Worm (Caenorhabditis elegans) whole organism, L4 larva: ENCODE measurements around the gene vit-6.

Experiments
- F10B5.3 ChIP-seq: sonication (generic microtip); optimal IDR thresholded peaks from 2 replicates; lab custom pipeline; 2016; ENCODE audit warnings: mild to moderate bottlenecking, missing genetic modification characterization, missing compliant biosample characterization
- T20F7.1 ChIP-seq: fragments of 200-800 bp; sonication (Bioruptor generic); optimal IDR thresholded peaks from 2 replicates; lab custom pipeline; 2018; ENCODE audit warnings: mild to moderate bottlenecking, missing genetic modification characterization, missing compliant biosample characterization
- T26A8.4 ChIP-seq: fragments of 200-800 bp; sonication (Bioruptor generic); IDR thresholded peaks from 2 replicates; pipeline ENCODE4 v1.3.6; 2022; ENCODE audit warnings: missing genetic modification characterization, missing compliant biosample characterization
- ZK546.5 ChIP-seq, 2 experiments: sonication (generic microtip); optimal IDR thresholded peaks; 2 replicates each; lab custom pipeline; 2017; ENCODE audit warnings: missing biosample characterization in 2 of 2, missing genetic modification characterization in 2 of 2
- aha-1 ChIP-seq: fragments of 150-350 bp; peaks from one replicate; lab custom pipeline; 2014; ENCODE audit warnings: missing biosample characterization, missing genetic modification characterization
- arid-1 ChIP-seq: fragments of 200-800 bp; sonication (Bioruptor generic); conservative IDR thresholded peaks from 2 replicates; pipeline ENCODE4 v1.3.6; 2022; ENCODE audit warnings: missing genetic modification reagents, missing genetic modification characterization, missing compliant biosample characterization
- attf-4 ChIP-seq: sonication (generic microtip); optimal IDR thresholded peaks from 3 replicates; lab custom pipeline; 2017; ENCODE audit warnings: missing biosample characterization, missing genetic modification characterization
- ceh-20 ChIP-seq: fragments of 200-800 bp; sonication (Bioruptor generic); IDR thresholded peaks from 2 replicates; pipeline ENCODE4 v1.3.6; 2022; ENCODE audit warnings: missing genetic modification reagents, missing genetic modification characterization, missing compliant biosample characterization
- ceh-82 ChIP-seq: sonication (generic microtip); optimal IDR thresholded peaks from 2 replicates; lab custom pipeline; 2017; ENCODE audit warnings: missing biosample characterization, missing genetic modification characterization
- daf-12 ChIP-seq: fragments of 150-350 bp; optimal IDR thresholded peaks from 2 replicates; lab custom pipeline; 2014; ENCODE audit warnings: missing biosample characterization, missing genetic modification reagents, missing genetic modification characterization
- daf-16 ChIP-seq, 3 experiments: sonication (generic microtip); optimal IDR thresholded peaks; 2 replicates each; lab custom pipeline; 2016 to 2017; ENCODE audit warnings: missing genetic modification characterization in 3 of 3, missing genetic modification reagents in 3 of 3, mild to moderate bottlenecking in 2 of 3, missing compliant biosample characterization in 2 of 3, missing biosample characterization in 1 of 3, moderate library complexity in 1 of 3
- dpl-1 ChIP-seq: fragments of 150-350 bp; optimal IDR thresholded peaks from 2 replicates; lab custom pipeline; 2014; ENCODE audit warnings: missing biosample characterization, missing genetic modification reagents, missing genetic modification characterization
- duxl-1 ChIP-seq: sonication (generic microtip); optimal IDR thresholded peaks from 2 replicates; lab custom pipeline; 2016; ENCODE audit warnings: mild to moderate bottlenecking, missing genetic modification characterization, moderate library complexity, missing compliant biosample characterization; ENCODE audit not compliant: poor library complexity
- dve-1 ChIP-seq: sonication (generic microtip); optimal IDR thresholded peaks from 2 replicates; lab custom pipeline; 2017; ENCODE audit warnings: antibody characterized with exemption, mild to moderate bottlenecking, missing genetic modification characterization, missing compliant biosample characterization; ENCODE audit not compliant: insufficient read depth
- egl-43 ChIP-seq: fragments of 200-800 bp; sonication (Bioruptor generic); IDR thresholded peaks from 2 replicates; pipeline ENCODE4 v1.3.6; 2022; ENCODE audit warnings: missing genetic modification reagents, missing genetic modification characterization, missing compliant biosample characterization
- gei-8 ChIP-seq: fragments of 200-800 bp; sonication (Bioruptor generic); optimal IDR thresholded peaks from 2 replicates; lab custom pipeline; 2018; ENCODE audit warnings: mild to moderate bottlenecking, missing genetic modification characterization, missing compliant biosample characterization
- hif-1 ChIP-seq, 2 experiments: sonication (generic microtip); optimal IDR thresholded peaks; 2 replicates each; lab custom pipeline; 2016 to 2017; ENCODE audit warnings: missing compliant biosample characterization in 2 of 2, missing genetic modification characterization in 2 of 2, missing genetic modification reagents in 2 of 2, missing genotype in 2 of 2, mild to moderate bottlenecking in 1 of 2
- hlh-11 ChIP-seq: fragments of 200-800 bp; sonication (Bioruptor generic); optimal IDR thresholded peaks from 2 replicates; lab custom pipeline; 2018; ENCODE audit warnings: mild to moderate bottlenecking, missing genetic modification characterization, missing compliant biosample characterization
- hlh-30 ChIP-seq: sonication (generic microtip); optimal IDR thresholded peaks from 2 replicates; lab custom pipeline; 2017; ENCODE audit warnings: antibody characterized with exemption, mild to moderate bottlenecking, missing genetic modification characterization, missing compliant biosample characterization; ENCODE audit not compliant: insufficient read depth
- hmg-1.1 ChIP-seq: fragments of 200-800 bp; sonication (Bioruptor generic); IDR thresholded peaks from 2 replicates; pipeline ENCODE4 v1.3.6; 2022; ENCODE audit warnings: missing genetic modification reagents, missing genetic modification characterization, missing compliant biosample characterization
- lin-1 ChIP-seq: fragments of 200-800 bp; sonication (Bioruptor generic); IDR thresholded peaks from 2 replicates; pipeline ENCODE4 v1.3.6; 2022; ENCODE audit warnings: missing genetic modification reagents, missing genetic modification characterization, missing compliant biosample characterization
- lin-13 ChIP-seq: fragments of 150-350 bp; optimal IDR thresholded peaks from 2 replicates; lab custom pipeline; 2014; ENCODE audit warnings: missing biosample characterization, missing genetic modification reagents, missing genetic modification characterization
- lin-15B ChIP-seq: fragments of 150-350 bp; sonication (generic microtip); optimal IDR thresholded peaks from 3 replicates; lab custom pipeline; 2014; ENCODE audit warnings: missing biosample characterization, missing genetic modification characterization
- lir-3 ChIP-seq: sonication (generic microtip); optimal IDR thresholded peaks from 2 replicates; lab custom pipeline; 2016; ENCODE audit warnings: mild to moderate bottlenecking, missing genetic modification characterization, missing compliant biosample characterization
- lsy-2 ChIP-seq, 2 experiments: fragments of 150-350 bp in 1 of 2; sonication (generic microtip) in 1 of 2; optimal IDR thresholded peaks; 2 replicates each; lab custom pipeline; 2014 to 2017; ENCODE audit warnings: missing biosample characterization in 2 of 2, missing genetic modification characterization in 2 of 2
- madf-5 ChIP-seq, 2 experiments: fragments of 200-800 bp; sonication (Bioruptor generic); IDR thresholded peaks; 2 replicates each; pipeline ENCODE4 v1.3.6; 2022; ENCODE audit warnings: missing compliant biosample characterization in 2 of 2, missing genetic modification characterization in 2 of 2
- mdl-1 ChIP-seq, 2 experiments: fragments of 150-350 bp in 1 of 2; sonication (generic microtip) in 1 of 2; optimal IDR thresholded peaks; 2 replicates each; lab custom pipeline; 2014 to 2017; ENCODE audit warnings: missing biosample characterization in 2 of 2, missing genetic modification characterization in 2 of 2
- mdt-29 ChIP-seq: fragments of 200-800 bp; sonication (Bioruptor generic); IDR thresholded peaks from 2 replicates; pipeline ENCODE4 v1.3.6; 2022; ENCODE audit warnings: missing genetic modification reagents, missing genetic modification characterization, missing compliant biosample characterization
- mep-1 ChIP-seq: fragments of 150-350 bp; sonication (generic microtip); optimal IDR thresholded peaks from 3 replicates; lab custom pipeline; 2014; ENCODE audit warnings: missing biosample characterization, missing genetic modification characterization
- mes-2 ChIP-seq: sonication (generic microtip); optimal IDR thresholded peaks from 2 replicates; lab custom pipeline; 2016; ENCODE audit warnings: missing genotype, mild to moderate bottlenecking, missing genetic modification characterization, missing compliant biosample characterization; ENCODE audit not compliant: poor library complexity, severe bottlenecking
- mxl-3 ChIP-seq: fragments of 200-800 bp; sonication (Bioruptor generic); optimal IDR thresholded peaks from 2 replicates; lab custom pipeline; 2018; ENCODE audit warnings: mild to moderate bottlenecking, missing genetic modification characterization, missing compliant biosample characterization
- nhr-10 ChIP-seq: fragments of 150-350 bp; optimal IDR thresholded peaks from 2 replicates; lab custom pipeline; 2014; ENCODE audit warnings: missing biosample characterization, missing genetic modification characterization
- nhr-102 ChIP-seq: sonication (generic microtip); optimal IDR thresholded peaks from 2 replicates; lab custom pipeline; 2016; ENCODE audit warnings: mild to moderate bottlenecking, missing genetic modification characterization, moderate library complexity, missing compliant biosample characterization
- nhr-11 ChIP-seq: fragments of 150-350 bp; optimal IDR thresholded peaks from 2 replicates; lab custom pipeline; 2014; ENCODE audit warnings: missing biosample characterization, missing genetic modification characterization
- nhr-111 ChIP-seq: fragments of 200-800 bp; sonication (Bioruptor generic); optimal IDR thresholded peaks from 2 replicates; lab custom pipeline; 2018; ENCODE audit warnings: mild to moderate bottlenecking, missing genetic modification characterization, missing compliant biosample characterization
- nhr-28 ChIP-seq: fragments of 150-350 bp; optimal IDR thresholded peaks from 2 replicates; lab custom pipeline; 2014; ENCODE audit warnings: missing biosample characterization, missing genetic modification characterization
- nhr-48 ChIP-seq: sonication (generic microtip); optimal IDR thresholded peaks from 2 replicates; lab custom pipeline; 2016; ENCODE audit warnings: mild to moderate bottlenecking, missing genetic modification characterization, missing compliant biosample characterization
- nhr-6 ChIP-seq: fragments of 150-350 bp; optimal IDR thresholded peaks from 2 replicates; lab custom pipeline; 2014; ENCODE audit warnings: missing biosample characterization, missing genetic modification characterization
- pha-4 ChIP-seq, 2 experiments: fragments of 150-350 bp in 1 of 2; fragments of 200-800 bp in 1 of 2; sonication (Bioruptor generic) in 1 of 2; IDR thresholded peaks in 1 of 2; optimal IDR thresholded peaks in 1 of 2; 2 replicates each; pipeline versions ENCODE4 v1.3.6 to Lab custom; 2014 to 2022; ENCODE audit warnings: missing genetic modification characterization in 2 of 2, missing genetic modification reagents in 2 of 2, missing biosample characterization in 1 of 2, missing compliant biosample characterization in 1 of 2
- php-3 ChIP-seq: fragments of 200-800 bp; sonication (Bioruptor generic); IDR thresholded peaks from 2 replicates; pipeline ENCODE4 v1.3.6; 2022; ENCODE audit warnings: missing genetic modification reagents, missing genetic modification characterization, missing compliant biosample characterization
- rbr-2 ChIP-seq: sonication (generic microtip); optimal IDR thresholded peaks from 2 replicates; lab custom pipeline; 2016; ENCODE audit warnings: missing genotype, missing genetic modification characterization, missing compliant biosample characterization
- saeg-2 ChIP-seq: fragments of 200-800 bp; sonication (Bioruptor generic); IDR thresholded peaks from 2 replicates; pipeline ENCODE4 v1.3.6; 2022; ENCODE audit warnings: missing genetic modification reagents, missing genetic modification characterization, missing compliant biosample characterization
- sdz-12 ChIP-seq: fragments of 200-800 bp; sonication (Bioruptor generic); optimal IDR thresholded peaks from 2 replicates; lab custom pipeline; 2018; ENCODE audit warnings: mild to moderate bottlenecking, missing genetic modification characterization, missing compliant biosample characterization
- set-16 ChIP-seq: fragments of 200-800 bp; sonication (Bioruptor generic); IDR thresholded peaks from 2 replicates; pipeline ENCODE4 v1.3.6; 2022; ENCODE audit warnings: missing genetic modification reagents, missing genetic modification characterization, missing compliant biosample characterization
- skn-1 ChIP-seq: fragments of 150-350 bp; optimal IDR thresholded peaks from 2 replicates; lab custom pipeline; 2014; ENCODE audit warnings: missing biosample characterization, missing genetic modification characterization
- spr-1 ChIP-seq: sonication (generic microtip); optimal IDR thresholded peaks from 2 replicates; lab custom pipeline; 2016; ENCODE audit warnings: mild to moderate bottlenecking, missing genetic modification characterization, missing compliant biosample characterization
- zfp-2 ChIP-seq: sonication (generic microtip); optimal IDR thresholded peaks from 2 replicates; lab custom pipeline; 2016; ENCODE audit warnings: mild to moderate bottlenecking, missing genetic modification characterization, missing compliant biosample characterization
- zfp-3 ChIP-seq: fragments of 200-800 bp; sonication (Bioruptor generic); conservative IDR thresholded peaks from 2 replicates; pipeline ENCODE4 v1.3.6; 2022; ENCODE audit warnings: missing genetic modification reagents, missing genetic modification characterization, missing compliant biosample characterization

vit-6 gene

ce11 chrIV:8226474-8226873 is 34.5 kb upstream of the vit-6 start:
- TF ChIP-seq skn-1 (tag; lab: Kevin White, UChicago): no peak
- TF ChIP-seq nhr-111: no peak
- TF ChIP-seq ceh-82 (tag; lab: Kevin White, UChicago): no peak
- TF ChIP-seq hif-1 (tag; optimal IDR thresholded peaks at IDR 0.05; lab: Kevin White, UChicago): no peak
- no peak for TF ChIP-seq sdz-12 (GFP tag; lab: Kevin White, UChicago)
- peak in 1 of 2 experiments; percentile 7 for TF ChIP-seq lsy-2 (tag; optimal IDR thresholded peaks at IDR 0.05; lab: Kevin White, UChicago)
- no peak for TF ChIP-seq nhr-10 (tag; lab: Kevin White, UChicago)
- peak; percentile 40; the same call in 1 of the 2 replicates for TF ChIP-seq ceh-20 (GFP tag; lab: Robert Waterston, UW)
- TF ChIP-seq duxl-1: no peak
- TF ChIP-seq attf-4 (tag; lab: Kevin White, UChicago): no peak
- no peak for TF ChIP-seq lin-1 (GFP tag; lab: Robert Waterston, UW)
- peak; percentile 33 for TF ChIP-seq nhr-28 (tag; lab: Kevin White, UChicago)
- no peak for TF ChIP-seq dpl-1 (GFP tag; lab: Kevin White, UChicago)
- no peak for TF ChIP-seq rbr-2
- TF ChIP-seq saeg-2 (GFP tag; lab: Robert Waterston, UW): no peak
- no peak for TF ChIP-seq aha-1 (tag; lab: Kevin White, UChicago)
- 0 out of 2 replicates have a peak, but pooled peaks have one; percentile 9 for TF ChIP-seq pha-4 (GFP tag; IDR thresholded peaks at IDR 0.05; lab: Robert Waterston, UW)
- no peak for TF ChIP-seq pha-4 (tag; optimal IDR thresholded peaks at IDR 0.05; lab: Kevin White, UChicago)
- TF ChIP-seq madf-5 (GFP tag; IDR thresholded peaks at IDR 0.05; lab: Robert Waterston, UW): no peak
- TF ChIP-seq T26A8.4: peak; percentile 7; the same call in 1 of the 2 replicates
- peak; percentile 50; the same call in 1 of the 2 replicates for TF ChIP-seq php-3
- TF ChIP-seq mdl-1 (tag; optimal IDR thresholded peaks at IDR 0.05; lab: Kevin White, UChicago): no peak
- peak; percentile 32 for TF ChIP-seq dve-1
- TF ChIP-seq egl-43 (GFP tag; lab: Robert Waterston, UW): no peak; the same call in 1 of the 2 replicates
- TF ChIP-seq zfp-3 (GFP tag; lab: Robert Waterston, UW): no peak
- no peak for TF ChIP-seq lir-3 (tag; lab: Kevin White, UChicago)
- no peak for TF ChIP-seq nhr-11 (tag; lab: Kevin White, UChicago)
- no peak for TF ChIP-seq zfp-2 (tag; lab: Kevin White, UChicago)
- TF ChIP-seq T20F7.1: peak; percentile 18
- TF ChIP-seq ZK546.5 (tag; optimal IDR thresholded peaks at IDR 0.05; lab: Kevin White, UChicago): no peak
- TF ChIP-seq gei-8: no peak
- no peak for TF ChIP-seq lin-15B (tag; lab: Kevin White, UChicago)
- no peak for TF ChIP-seq set-16
- no peak for TF ChIP-seq mdt-29
- TF ChIP-seq F10B5.3 (tag; lab: Kevin White, UChicago): no peak
- TF ChIP-seq daf-16 (GFP tag; optimal IDR thresholded peaks at IDR 0.05; lab: Kevin White, UChicago): no peak
- peak; percentile 55 for TF ChIP-seq daf-16 (tag; optimal IDR thresholded peaks at IDR 0.05; lab: Kevin White, UChicago)

DNA sequence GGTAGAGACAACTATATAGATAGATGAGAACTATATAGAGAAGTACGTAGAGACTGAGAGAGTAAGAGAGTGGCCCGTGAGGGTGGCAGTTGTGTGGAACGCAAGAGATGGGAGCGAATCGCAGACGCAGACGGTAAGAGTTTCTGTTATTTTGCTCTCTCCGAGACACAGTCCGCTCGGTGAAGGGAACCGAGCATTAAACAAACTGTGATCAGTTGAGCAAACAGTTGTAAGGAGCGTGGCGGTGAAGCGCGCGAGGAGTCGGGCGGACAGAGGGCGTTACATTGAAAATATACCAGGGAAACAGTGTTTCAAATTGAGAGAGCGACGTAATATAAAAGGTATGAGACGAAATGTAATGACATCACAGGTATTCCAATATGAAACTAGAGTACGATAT is 31.4 kb upstream of the vit-6 start:
- TF ChIP-seq mep-1 (tag; lab: Kevin White, UChicago): peak; percentile 41
- TF ChIP-seq hmg-1.1 (GFP tag; lab: Robert Waterston, UW): peak; percentile 53
- peak in 1 of 2 experiments; percentile 61 for TF ChIP-seq hif-1 (tag; optimal IDR thresholded peaks at IDR 0.05; lab: Kevin White, UChicago)
- TF ChIP-seq daf-12: no peak
- TF ChIP-seq T20F7.1: peak; percentile 43
- TF ChIP-seq lin-13: peak; percentile 10
- TF ChIP-seq aha-1 (tag; lab: Kevin White, UChicago): no peak
- TF ChIP-seq arid-1: peak; percentile 44; the same call in 1 of the 2 replicates
- TF ChIP-seq skn-1 (tag; lab: Kevin White, UChicago): no peak
- no peak for TF ChIP-seq T26A8.4
- TF ChIP-seq spr-1 (tag; lab: Kevin White, UChicago): peak; percentile 48
- peak; percentile 30 for TF ChIP-seq nhr-6
- peak; percentile 80 for TF ChIP-seq mxl-3 (GFP tag; lab: Kevin White, UChicago)
- TF ChIP-seq mes-2: peak; percentile 65
- peak in 1 of 2 experiments; percentile 34 for TF ChIP-seq lsy-2 (tag; optimal IDR thresholded peaks at IDR 0.05; lab: Kevin White, UChicago)
- TF ChIP-seq nhr-28 (tag; lab: Kevin White, UChicago): peak; percentile 72
- TF ChIP-seq hlh-30 (tag; lab: Kevin White, UChicago): peak; percentile 71
- no peak for TF ChIP-seq daf-16 (GFP tag; optimal IDR thresholded peaks at IDR 0.05; lab: Kevin White, UChicago)
- peak; percentile 89 for TF ChIP-seq daf-16 (tag; optimal IDR thresholded peaks at IDR 0.05; lab: Kevin White, UChicago)
- TF ChIP-seq hlh-11 (tag; lab: Kevin White, UChicago): peak; percentile 96
- TF ChIP-seq nhr-48: peak; percentile 82
- TF ChIP-seq nhr-102 (tag; lab: Kevin White, UChicago): peak; percentile 71
- 0 out of 2 replicates have a peak, but pooled peaks have one; percentile 13 for TF ChIP-seq pha-4 (GFP tag; IDR thresholded peaks at IDR 0.05; lab: Robert Waterston, UW)
- no peak for TF ChIP-seq pha-4 (tag; optimal IDR thresholded peaks at IDR 0.05; lab: Kevin White, UChicago)
